Fruit fly (Drosophila melanogaster): ENCODE data around the gene Rab26.
A peak's percentile ranks its signal among the peaks of the same experiment; 100 is the strongest.

Rab26 gene

dm6 chr3L:21302493-21302892 is 16.1 kb upstream of the Rab26 start:
- TF ChIP-seq CG1620 (GFP tag; optimal IDR thresholded peaks at IDR 0.05), result no peak
- no peak for TF ChIP-seq toe (GFP tag; optimal IDR thresholded peaks at IDR 0.05)

dm6 chr3L:21303659-21304058 is 14.9 kb upstream of the Rab26 start:
- TF ChIP-seq kay (GFP tag; ENCODE audit: borderline replicate concordance) (peak; percentile 91), pad (GFP tag; optimal IDR thresholded peaks at IDR 0.05) (no peak), CG12768 (GFP tag; optimal IDR thresholded peaks at IDR 0.05) (peak; percentile 42)

dm6 chr3L:21304400-21304799 is 14.2 kb upstream of the Rab26 start, which contains the start of the genes CG11309 and CG7632:
Gene CG11309, minus strand, starts transcription at chr3L:21304658.
Gene CG7632, plus strand, starts transcription at chr3L:21304697.
- peak; percentile 98 for TF ChIP-seq kay (GFP tag; ENCODE audit: borderline replicate concordance)
- peak; percentile 99 for TF ChIP-seq Mnt (GFP tag; optimal IDR thresholded peaks at IDR 0.05)
- TF ChIP-seq cic (GFP tag; optimal IDR thresholded peaks at IDR 0.05), result peak; percentile 96
- peak; percentile 99 for TF ChIP-seq CG14711 (tag; optimal IDR thresholded peaks at IDR 0.05)
- TF ChIP-seq CG1620 (GFP tag; optimal IDR thresholded peaks at IDR 0.05), result peak; percentile 99
- TF ChIP-seq CG7101 (tag; optimal IDR thresholded peaks at IDR 0.05), result peak; percentile 100
- peak; percentile 100 for TF ChIP-seq CG33017 (tag; optimal IDR thresholded peaks at IDR 0.05)
- peak; percentile 100 for TF ChIP-seq bab1 (GFP tag; optimal IDR thresholded peaks at IDR 0.05)
- TF ChIP-seq pad (GFP tag; optimal IDR thresholded peaks at IDR 0.05), result peak; percentile 96
- peak; percentile 96 for TF ChIP-seq tj (GFP tag; optimal IDR thresholded peaks at IDR 0.05)
- TF ChIP-seq CG12768 (GFP tag; optimal IDR thresholded peaks at IDR 0.05), result peak; percentile 100
- peak; percentile 99 for TF ChIP-seq Crg-1 (GFP tag; optimal IDR thresholded peaks at IDR 0.05)
- TF ChIP-seq Clk (GFP tag; optimal IDR thresholded peaks at IDR 0.05), result peak; percentile 98
- TF ChIP-seq ovo (GFP tag; optimal IDR thresholded peaks at IDR 0.05), result peak; percentile 98
- TF ChIP-seq CG5204 (GFP tag; optimal IDR thresholded peaks at IDR 0.05), result peak; percentile 99
- peak; percentile 100 for TF ChIP-seq CG11617 (GFP tag; optimal IDR thresholded peaks at IDR 0.05)
- no peak for TF ChIP-seq cnc (optimal IDR thresholded peaks at IDR 0.05)
- TF ChIP-seq CG7045 (GFP tag; optimal IDR thresholded peaks at IDR 0.05), result peak; percentile 100
- peak; percentile 99 for TF ChIP-seq Hr96 (GFP tag; optimal IDR thresholded peaks at IDR 0.05)
- TF ChIP-seq toe (GFP tag; optimal IDR thresholded peaks at IDR 0.05), result peak; percentile 99

dm6 chr3L:21317416-21318259 is 936 bp upstream of the Rab26 start, which contains the start of gene Pc:
Gene Pc, minus strand, starts transcription at chr3L:21318020.
- no peak for TF ChIP-seq CG12768 (GFP tag; optimal IDR thresholded peaks at IDR 0.05)
- TF ChIP-seq toe (GFP tag; optimal IDR thresholded peaks at IDR 0.05), result peak; percentile 15
- no peak for TF ChIP-seq CG7101 (tag; optimal IDR thresholded peaks at IDR 0.05)
- peak; percentile 54 for TF ChIP-seq Mnt (GFP tag; optimal IDR thresholded peaks at IDR 0.05)
- peak; percentile 60 for TF ChIP-seq bab1 (GFP tag; optimal IDR thresholded peaks at IDR 0.05)
- TF ChIP-seq tj (GFP tag; optimal IDR thresholded peaks at IDR 0.05), result peak; percentile 70
- TF ChIP-seq pad (GFP tag; optimal IDR thresholded peaks at IDR 0.05), result no peak
- TF ChIP-seq CG14711 (tag; optimal IDR thresholded peaks at IDR 0.05), result peak; percentile 86
- no peak for TF ChIP-seq cnc (optimal IDR thresholded peaks at IDR 0.05)
- peak; percentile 88 for TF ChIP-seq kay (GFP tag; ENCODE audit: borderline replicate concordance)
- peak; percentile 21 for TF ChIP-seq CG1620 (GFP tag; optimal IDR thresholded peaks at IDR 0.05)
- no peak for TF ChIP-seq ovo (GFP tag; optimal IDR thresholded peaks at IDR 0.05)
- TF ChIP-seq CG33017 (tag; optimal IDR thresholded peaks at IDR 0.05), result no peak
- no peak for TF ChIP-seq CG5204 (GFP tag; optimal IDR thresholded peaks at IDR 0.05)
- TF ChIP-seq Hr96 (GFP tag; optimal IDR thresholded peaks at IDR 0.05), result no peak
- TF ChIP-seq Clk (GFP tag; optimal IDR thresholded peaks at IDR 0.05), result no peak
- no peak for TF ChIP-seq Crg-1 (GFP tag; optimal IDR thresholded peaks at IDR 0.05)
- no peak for TF ChIP-seq CG11617 (GFP tag; optimal IDR thresholded peaks at IDR 0.05)
- TF ChIP-seq CG7045 (GFP tag; optimal IDR thresholded peaks at IDR 0.05), result no peak
- TF ChIP-seq cic (GFP tag; optimal IDR thresholded peaks at IDR 0.05), result peak; percentile 3

- TF ChIP-seq pad (GFP tag; optimal IDR thresholded peaks at IDR 0.05), result peak; percentile 0
- TF ChIP-seq CG7101 (tag; optimal IDR thresholded peaks at IDR 0.05), result no peak
- no peak for TF ChIP-seq CG1620 (GFP tag; optimal IDR thresholded peaks at IDR 0.05)
- TF ChIP-seq kay (GFP tag; ENCODE audit: borderline replicate concordance), result no peak
Measured at dm6 chr3L:21319313-21319907, 836 bp downstream of the Rab26 start.

dm6 chr3L:21319957-21320356 is 1.4 kb downstream of the Rab26 start:
- TF ChIP-seq CG12768 (GFP tag; optimal IDR thresholded peaks at IDR 0.05) (no peak), CG5204 (GFP tag; optimal IDR thresholded peaks at IDR 0.05) (no peak), Mnt (GFP tag; optimal IDR thresholded peaks at IDR 0.05) (no peak), Hr96 (GFP tag; optimal IDR thresholded peaks at IDR 0.05) (no peak), toe (GFP tag; optimal IDR thresholded peaks at IDR 0.05) (no peak), CG1620 (GFP tag; optimal IDR thresholded peaks at IDR 0.05) (no peak), ovo (GFP tag; optimal IDR thresholded peaks at IDR 0.05) (no peak), CG7101 (tag; optimal IDR thresholded peaks at IDR 0.05) (no peak), cic (GFP tag; optimal IDR thresholded peaks at IDR 0.05) (no peak), pad (GFP tag; optimal IDR thresholded peaks at IDR 0.05) (no peak), Crg-1 (GFP tag; optimal IDR thresholded peaks at IDR 0.05) (no peak), CG33017 (tag; optimal IDR thresholded peaks at IDR 0.05) (no peak), bab1 (GFP tag; optimal IDR thresholded peaks at IDR 0.05) (no peak)

All from whole organism, adult.